3 worm cellular contexts compared by ENCODE assay signal in genomic region chrIV:393409-393930, ce11.
TF ChIP-seq lines count a peak whose summit lies in the region.

TSS of gene T07A9.15 (minus strand) at chrIV:393546.
TSS of gene nog-1 (plus strand) at chrIV:393880.

TF ChIP-seq in whole organism, L2 larva, 48 proteins besides CTCF, POLR2A, EP300 and RAD21 (continued from another document):
- TF ChIP-seq unc-39 (tag; optimal IDR thresholded peaks at IDR 0.05; lab: Kevin White, UChicago): no peak
- TF ChIP-seq alr-1 (tag; optimal IDR thresholded peaks at IDR 0.05; lab: Kevin White, UChicago): no peak
- peak; percentile 11 for TF ChIP-seq mab-5 (tag; optimal IDR thresholded peaks at IDR 0.05; lab: Kevin White, UChicago)
- no peak for TF ChIP-seq ZK546.5 (tag; optimal IDR thresholded peaks at IDR 0.05; lab: Kevin White, UChicago)
- peak; percentile 52 for TF ChIP-seq sma-9 (GFP tag; optimal IDR thresholded peaks at IDR 0.05; lab: Kevin White, UChicago)
- no peak for TF ChIP-seq sma-9 (tag; optimal IDR thresholded peaks at IDR 0.05; lab: Kevin White, UChicago)
- TF ChIP-seq sem-4 (tag; optimal IDR thresholded peaks at IDR 0.05; lab: Kevin White, UChicago): no peak
- peak; percentile 81 for TF ChIP-seq nhr-129 (tag; optimal IDR thresholded peaks at IDR 0.05; lab: Kevin White, UChicago)
- peak; percentile 96 to 99 for TF ChIP-seq lsy-2 (tag; optimal IDR thresholded peaks at IDR 0.05; lab: Kevin White, UChicago)
- TF ChIP-seq zag-1 (tag; optimal IDR thresholded peaks at IDR 0.05; lab: Kevin White, UChicago): no peak
- peak; percentile 49 for TF ChIP-seq lin-13 (GFP tag; optimal IDR thresholded peaks at IDR 0.05; lab: Kevin White, UChicago)
- TF ChIP-seq mbf-1 (tag; optimal IDR thresholded peaks at IDR 0.05; lab: Kevin White, UChicago): no peak
- peak; percentile 30 for TF ChIP-seq fos-1 (tag; optimal IDR thresholded peaks at IDR 0.05; lab: Kevin White, UChicago)
- no peak for TF ChIP-seq nhr-23 (tag; optimal IDR thresholded peaks at IDR 0.05; lab: Kevin White, UChicago)
- peak; percentile 45 for TF ChIP-seq lin-11 (tag; optimal IDR thresholded peaks at IDR 0.05; lab: Kevin White, UChicago)
- TF ChIP-seq elt-3 (tag; optimal IDR thresholded peaks at IDR 0.05; lab: Kevin White, UChicago): no peak
- TF ChIP-seq unc-62 (GFP tag; optimal IDR thresholded peaks at IDR 0.05; lab: Kevin White, UChicago): no peak
- TF ChIP-seq C34F6.9 (tag; optimal IDR thresholded peaks at IDR 0.05; lab: Kevin White, UChicago): peak; percentile 92
- TF ChIP-seq nhr-21 (tag; optimal IDR thresholded peaks at IDR 0.05; lab: Kevin White, UChicago): peak; percentile 51
- TF ChIP-seq Y55F3AM.14 (GFP tag; optimal IDR thresholded peaks at IDR 0.05; lab: Kevin White, UChicago): no peak
- TF ChIP-seq nhr-25 (tag; optimal IDR thresholded peaks at IDR 0.05; lab: Kevin White, UChicago): peak; percentile 47
- TF ChIP-seq F13H6.1 (tag; optimal IDR thresholded peaks at IDR 0.05; lab: Kevin White, UChicago): peak; percentile 52
- no peak for TF ChIP-seq ama-1 (optimal IDR thresholded peaks at IDR 0.05; lab: Kevin White, UChicago)
- TF ChIP-seq snpc-4 (tag; optimal IDR thresholded peaks at IDR 0.05; lab: Kevin White, UChicago): no peak
- peak; percentile 75 for TF ChIP-seq gmeb-1 (tag; optimal IDR thresholded peaks at IDR 0.05; lab: Kevin White, UChicago)

TF ChIP-seq in whole organism, L4 larva, 104 proteins besides CTCF, POLR2A, EP300 and RAD21 (continued from another document):
- peak; percentile 44 for TF ChIP-seq nhr-77 (tag; optimal IDR thresholded peaks at IDR 0.05; lab: Kevin White, UChicago)
- TF ChIP-seq zfp-3 (GFP tag; conservative IDR thresholded peaks at IDR 0.05; lab: Robert Waterston, UW): no peak
- 0 out of 2 replicates have a peak, but pooled peaks have one; percentile 28 for TF ChIP-seq pha-4 (GFP tag; IDR thresholded peaks at IDR 0.05; lab: Robert Waterston, UW)
- TF ChIP-seq pha-4 (tag; optimal IDR thresholded peaks at IDR 0.05; lab: Kevin White, UChicago): peak; percentile 33
- TF ChIP-seq aha-1 (tag; lab: Kevin White, UChicago): peak; percentile 89
- TF ChIP-seq jun-1 (tag; optimal IDR thresholded peaks at IDR 0.05; lab: Kevin White, UChicago): no peak
- TF ChIP-seq nhr-28 (tag; optimal IDR thresholded peaks at IDR 0.05; lab: Kevin White, UChicago): no peak
- TF ChIP-seq Y48G9A.11 (GFP tag; IDR thresholded peaks at IDR 0.05; lab: Robert Waterston, UW): no peak
- TF ChIP-seq hmg-1.1 (GFP tag; IDR thresholded peaks at IDR 0.05; lab: Robert Waterston, UW): peak; percentile 51; the same call in 1 of the 2 replicates
- TF ChIP-seq rbr-2 (tag; optimal IDR thresholded peaks at IDR 0.05; lab: Kevin White, UChicago): peak; percentile 41

TF ChIP-seq in whole organism, mixed stage, embryonic, 35 proteins besides CTCF, POLR2A, EP300 and RAD21 (continued from another document):
- no peak for TF ChIP-seq blmp-1 (tag; optimal IDR thresholded peaks at IDR 0.05; lab: Kevin White, UChicago)
- no peak for TF ChIP-seq nhr-28 (tag; optimal IDR thresholded peaks at IDR 0.05; lab: Kevin White, UChicago)
- TF ChIP-seq drap-1 (GFP tag; optimal IDR thresholded peaks at IDR 0.05; lab: Kevin White, UChicago): peak; percentile 59
